Worm (Caenorhabditis elegans) whole organism, mixed stage, embryonic: ENCODE measurements around the gene F31F7.2.

Experiments used
- bed-3 ChIP-seq: fragments of 200-800 bp; sonication (Bioruptor generic); optimal IDR thresholded peaks from 3 replicates; lab custom pipeline; 2018; ENCODE audit warnings: mild to moderate bottlenecking, missing genetic modification characterization, moderate library complexity, missing compliant biosample characterization
- ceh-39 ChIP-seq: fragments of 150-350 bp; optimal IDR thresholded peaks from 2 replicates; lab custom pipeline; 2014; ENCODE audit warnings: missing biosample characterization, missing genetic modification characterization
- ceh-43 ChIP-seq: fragments of 200-800 bp; sonication (Bioruptor generic); optimal IDR thresholded peaks from 2 replicates; lab custom pipeline; 2018; ENCODE audit warnings: mild to moderate bottlenecking, missing genetic modification characterization, moderate library complexity, missing compliant biosample characterization
- ceh-83 ChIP-seq: fragments of 200-800 bp; sonication (Bioruptor generic); optimal IDR thresholded peaks from 2 replicates; lab custom pipeline; 2018; ENCODE audit warnings: mild to moderate bottlenecking, missing genetic modification characterization, missing compliant biosample characterization
- ces-1 ChIP-seq: fragments of 150-350 bp; optimal IDR thresholded peaks from 2 replicates; lab custom pipeline; 2014; ENCODE audit warnings: missing biosample characterization, missing genetic modification reagents, missing genetic modification characterization
- drap-1 ChIP-seq: fragments of 200-800 bp; sonication (Bioruptor generic); optimal IDR thresholded peaks from 3 replicates; lab custom pipeline; 2018; ENCODE audit warnings: mild to moderate bottlenecking, missing genetic modification characterization, missing compliant biosample characterization
- elt-1 ChIP-seq: sonication (generic microtip); optimal IDR thresholded peaks from 2 replicates; lab custom pipeline; 2017; ENCODE audit warnings: missing genetic modification characterization, mild to moderate bottlenecking, missing compliant biosample characterization, antibody characterized with exemption, moderate library complexity, borderline replicate concordance; ENCODE audit not compliant: insufficient read depth
- elt-3 ChIP-seq: fragments of 150-350 bp; optimal IDR thresholded peaks from 2 replicates; lab custom pipeline; 2014; ENCODE audit warnings: missing biosample characterization, missing genetic modification characterization
- ham-2 ChIP-seq: fragments of 200-800 bp; sonication (Bioruptor generic); optimal IDR thresholded peaks from 2 replicates; lab custom pipeline; 2018; ENCODE audit warnings: mild to moderate bottlenecking, missing genetic modification characterization, missing compliant biosample characterization
- hlh-1 ChIP-seq: fragments of 150-350 bp; optimal IDR thresholded peaks from 2 replicates; lab custom pipeline; 2014; ENCODE audit warnings: missing biosample characterization, missing genetic modification reagents, missing genetic modification characterization
- lin-13 ChIP-seq: fragments of 150-350 bp; optimal IDR thresholded peaks from 2 replicates; lab custom pipeline; 2014; ENCODE audit warnings: missing biosample characterization, missing genetic modification characterization
- lin-32 ChIP-seq: fragments of 200-800 bp; sonication (Bioruptor generic); optimal IDR thresholded peaks from 2 replicates; lab custom pipeline; 2018; ENCODE audit warnings: mild to moderate bottlenecking, missing genetic modification characterization, missing compliant biosample characterization
- lsy-2 ChIP-seq: fragments of 150-350 bp; optimal IDR thresholded peaks from 2 replicates; lab custom pipeline; 2014; ENCODE audit warnings: missing biosample characterization, missing genetic modification characterization
- mab-5 ChIP-seq: fragments of 150-350 bp; optimal IDR thresholded peaks from 2 replicates; lab custom pipeline; 2014; ENCODE audit warnings: missing biosample characterization, missing genetic modification characterization
- mep-1 ChIP-seq: fragments of 150-350 bp; optimal IDR thresholded peaks from 2 replicates; lab custom pipeline; 2017; ENCODE audit warnings: missing biosample characterization, missing genetic modification reagents, missing genetic modification characterization, inconsistent platforms
- mls-2 ChIP-seq: sonication (generic microtip); optimal IDR thresholded peaks from 2 replicates; lab custom pipeline; 2016; ENCODE audit warnings: mild to moderate bottlenecking, missing genetic modification characterization, moderate library complexity, missing compliant biosample characterization
- nhr-12 ChIP-seq: fragments of 150-350 bp; optimal IDR thresholded peaks from 2 replicates; lab custom pipeline; 2014; ENCODE audit warnings: missing biosample characterization, missing genetic modification characterization
- nhr-2 ChIP-seq: fragments of 150-350 bp; optimal IDR thresholded peaks from 2 replicates; lab custom pipeline; 2014; ENCODE audit warnings: missing biosample characterization, missing genetic modification characterization
- nhr-237 ChIP-seq: fragments of 150-350 bp; optimal IDR thresholded peaks from 2 replicates; lab custom pipeline; 2014; ENCODE audit warnings: missing biosample characterization, missing genetic modification characterization
- nhr-28 ChIP-seq: fragments of 150-350 bp; optimal IDR thresholded peaks from 2 replicates; lab custom pipeline; 2014; ENCODE audit warnings: missing biosample characterization, missing genetic modification characterization
- nhr-76 ChIP-seq: sonication (generic microtip); optimal IDR thresholded peaks from 2 replicates; lab custom pipeline; 2017; ENCODE audit warnings: missing biosample characterization, missing genetic modification characterization
- pha-4 ChIP-seq: fragments of 150-350 bp; optimal IDR thresholded peaks from 2 replicates; lab custom pipeline; 2018; ENCODE audit warnings: missing biosample characterization, missing genetic modification reagents, missing genetic modification characterization
- sem-2 ChIP-seq: fragments of 200-800 bp; sonication (Bioruptor generic); optimal IDR thresholded peaks from 2 replicates; lab custom pipeline; 2018; ENCODE audit warnings: mild to moderate bottlenecking, missing genetic modification characterization, missing compliant biosample characterization
- snpc-4 ChIP-seq: fragments of 150-350 bp; optimal IDR thresholded peaks from 2 replicates; lab custom pipeline; 2014; ENCODE audit warnings: missing biosample characterization, missing genetic modification characterization
- sptf-1 ChIP-seq: sonication (generic microtip); optimal IDR thresholded peaks from 2 replicates; lab custom pipeline; 2017; ENCODE audit warnings: mild to moderate bottlenecking, missing genetic modification characterization, moderate library complexity, missing compliant biosample characterization
- tbx-8 ChIP-seq: fragments of 200-800 bp; sonication (Bioruptor generic); optimal IDR thresholded peaks from 2 replicates; lab custom pipeline; 2018; ENCODE audit warnings: mild to moderate bottlenecking, missing genetic modification characterization, moderate library complexity, missing compliant biosample characterization
- unc-120 ChIP-seq: sonication (generic microtip); optimal IDR thresholded peaks from 2 replicates; lab custom pipeline; 2017; ENCODE audit warnings: missing genetic modification characterization, missing compliant biosample characterization; ENCODE audit not compliant: poor library complexity, severe bottlenecking
- unc-39 ChIP-seq: fragments of 150-350 bp; optimal IDR thresholded peaks from 2 replicates; lab custom pipeline; 2014; ENCODE audit warnings: missing biosample characterization, missing genetic modification characterization
- unc-62 ChIP-seq: fragments of 150-350 bp; optimal IDR thresholded peaks from 2 replicates; lab custom pipeline; 2014; ENCODE audit warnings: missing biosample characterization, missing genetic modification reagents, missing genetic modification characterization
- zip-8 ChIP-seq: fragments of 150-350 bp; optimal IDR thresholded peaks from 2 replicates; lab custom pipeline; 2014; ENCODE audit warnings: missing biosample characterization, missing genetic modification characterization

F31F7.2 gene

DNA sequence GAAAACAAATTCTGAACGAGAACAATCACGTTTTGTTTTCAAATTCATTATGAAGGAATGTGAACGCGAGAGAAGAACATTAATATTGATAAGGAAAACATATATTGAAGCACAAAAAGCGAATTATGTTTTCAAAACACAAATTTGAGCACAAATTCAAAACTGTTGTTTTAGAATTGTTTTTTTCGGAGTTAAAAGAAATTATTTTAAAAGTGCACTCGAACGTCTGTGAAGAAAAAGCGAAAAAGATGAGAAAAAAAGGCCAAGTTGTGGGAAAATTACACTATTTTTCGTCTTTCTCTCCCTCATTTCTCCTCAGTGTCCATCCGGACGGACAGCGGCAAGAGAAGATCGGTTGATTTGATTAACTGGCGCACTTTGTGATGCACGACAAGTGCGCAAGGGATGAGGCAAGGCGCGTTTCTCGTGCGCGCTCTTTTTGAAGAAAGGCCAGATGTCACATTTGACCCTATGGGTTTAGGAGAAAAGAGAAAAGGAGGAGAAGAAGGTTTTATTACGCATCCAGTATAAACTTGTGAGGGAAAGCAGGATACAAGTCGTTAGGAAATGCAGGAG is 3.3 kb upstream of the F31F7.2 start, which contains the start of gene mrck-1 (continued):
- TF ChIP-seq nhr-28 (tag; lab: Kevin White, UChicago): no peak
- peak; percentile 88 for TF ChIP-seq drap-1 (GFP tag; lab: Kevin White, UChicago)
- TF ChIP-seq unc-62: peak; percentile 96
- TF ChIP-seq lsy-2 (tag; lab: Kevin White, UChicago): peak; percentile 82
- peak; percentile 41 for TF ChIP-seq sem-2 (GFP tag; lab: Kevin White, UChicago)
- peak; percentile 78 for TF ChIP-seq ceh-43 (GFP tag; lab: Kevin White, UChicago)
- peak; percentile 96 for TF ChIP-seq unc-120 (tag; lab: Kevin White, UChicago)

DNA sequence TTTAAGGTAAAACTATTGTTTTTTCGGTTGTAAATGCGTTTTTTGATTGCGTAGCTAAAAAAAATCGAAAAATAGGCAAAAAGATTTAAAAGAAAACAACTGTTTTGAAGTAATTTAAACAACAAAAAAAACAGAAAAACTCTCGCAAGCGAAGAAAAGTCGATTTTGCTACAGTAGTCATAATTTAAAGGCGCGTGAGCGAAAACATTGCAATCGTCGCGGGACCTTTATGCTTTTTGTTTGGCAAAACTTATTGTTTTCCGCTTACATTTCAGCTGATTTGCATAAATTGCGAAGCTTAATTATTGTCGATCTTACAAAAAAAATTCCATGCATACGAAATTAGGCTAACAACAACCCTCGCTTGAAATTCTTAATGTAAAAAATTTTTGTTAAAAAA is 2.7 kb upstream of the F31F7.2 start:
- TF ChIP-seq lsy-2 (tag; lab: Kevin White, UChicago): no peak
- no peak for TF ChIP-seq ham-2 (GFP tag; lab: Kevin White, UChicago)
- no peak for TF ChIP-seq elt-3
- no peak for TF ChIP-seq ceh-83 (GFP tag; lab: Kevin White, UChicago)
- TF ChIP-seq sem-2 (GFP tag; lab: Kevin White, UChicago): no peak
- TF ChIP-seq bed-3 (GFP tag; lab: Kevin White, UChicago): no peak
- no peak for TF ChIP-seq tbx-8
- no peak for TF ChIP-seq snpc-4 (tag; lab: Kevin White, UChicago)
- TF ChIP-seq lin-13: no peak
- TF ChIP-seq zip-8: no peak
- no peak for TF ChIP-seq ceh-39 (tag; lab: Kevin White, UChicago)
- no peak for TF ChIP-seq elt-1 (tag; lab: Kevin White, UChicago)
- TF ChIP-seq mab-5 (tag; lab: Kevin White, UChicago): no peak
- no peak for TF ChIP-seq sptf-1 (tag; lab: Kevin White, UChicago)
- TF ChIP-seq nhr-76 (tag; lab: Kevin White, UChicago): no peak
- TF ChIP-seq, all 35 proteins: peak for 0

DNA sequence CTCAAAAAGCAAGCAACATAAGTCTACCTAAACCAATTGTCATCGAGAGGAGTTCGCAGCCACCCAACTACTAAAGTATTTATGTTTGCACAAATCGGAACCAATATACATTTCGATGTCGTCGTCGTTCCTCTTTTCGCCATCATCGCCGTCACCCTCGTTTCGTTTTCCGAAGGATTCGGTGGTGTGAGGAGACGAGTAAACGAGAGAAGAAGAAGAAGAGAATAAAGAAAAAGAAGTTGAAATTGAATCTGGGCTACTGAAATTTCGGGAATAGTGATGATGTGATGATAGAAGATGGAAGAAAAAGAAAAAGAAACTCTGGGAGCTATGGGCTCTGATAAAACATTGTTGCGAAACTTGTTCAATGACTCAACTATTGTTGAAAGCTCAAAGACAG is 2.1 kb upstream of the F31F7.2 start:
- TF ChIP-seq unc-120 (tag; lab: Kevin White, UChicago) (no peak), nhr-76 (tag; lab: Kevin White, UChicago) (no peak), ces-1 (GFP tag; lab: Kevin White, UChicago) (peak; percentile 70)

DNA sequence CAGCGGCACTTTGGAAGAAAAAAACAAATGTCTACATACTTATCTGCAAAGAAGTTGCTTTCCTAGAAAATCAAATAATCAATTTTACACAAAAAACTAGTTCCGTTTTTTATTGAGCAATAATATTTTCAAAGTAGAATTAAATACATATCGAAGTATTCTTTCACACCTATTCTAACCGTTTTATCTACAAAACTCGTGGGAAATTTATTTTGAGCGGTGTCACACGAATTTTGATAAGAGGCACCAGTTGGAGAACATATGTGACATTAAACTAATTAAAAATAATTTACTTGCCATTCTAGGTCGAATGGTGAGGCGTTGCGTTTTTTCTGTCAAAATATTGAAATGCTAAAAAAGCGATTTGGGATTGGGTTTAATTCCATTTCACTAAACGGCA is 1.7 kb upstream of the F31F7.2 start:
- TF ChIP-seq tbx-8 (no peak), mep-1 (no peak), mls-2 (tag; lab: Kevin White, UChicago) (no peak), sptf-1 (tag; lab: Kevin White, UChicago) (no peak), nhr-237 (no peak), ceh-39 (tag; lab: Kevin White, UChicago) (no peak), nhr-2 (no peak)
- TF ChIP-seq, all 35 proteins: peak for 0

DNA sequence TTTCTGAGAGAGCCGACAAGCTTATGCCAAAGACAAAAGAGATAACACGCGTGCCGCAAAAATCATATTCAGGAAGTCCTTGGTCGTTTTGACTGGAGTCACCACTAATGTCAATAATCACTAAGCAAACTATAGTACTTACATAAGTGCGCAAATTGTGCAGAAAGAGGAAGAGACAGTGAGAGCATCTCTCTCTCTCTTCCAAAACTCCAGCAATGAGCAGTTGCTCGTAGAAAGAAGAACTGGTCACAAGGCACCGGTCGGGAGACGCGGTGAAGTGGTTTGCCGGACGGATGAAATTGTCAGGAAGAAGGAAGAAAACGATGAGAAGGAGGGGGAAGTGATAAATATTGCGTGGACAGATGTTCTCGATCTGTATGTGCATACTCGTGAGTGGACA is 555 bp upstream of the F31F7.2 start:
- TF ChIP-seq nhr-76 (tag; lab: Kevin White, UChicago) (no peak), pha-4 (peak; percentile 4), nhr-237 (peak; percentile 51), ceh-39 (tag; lab: Kevin White, UChicago) (no peak), hlh-1 (peak; percentile 81), unc-120 (tag; lab: Kevin White, UChicago) (peak; percentile 46)

DNA sequence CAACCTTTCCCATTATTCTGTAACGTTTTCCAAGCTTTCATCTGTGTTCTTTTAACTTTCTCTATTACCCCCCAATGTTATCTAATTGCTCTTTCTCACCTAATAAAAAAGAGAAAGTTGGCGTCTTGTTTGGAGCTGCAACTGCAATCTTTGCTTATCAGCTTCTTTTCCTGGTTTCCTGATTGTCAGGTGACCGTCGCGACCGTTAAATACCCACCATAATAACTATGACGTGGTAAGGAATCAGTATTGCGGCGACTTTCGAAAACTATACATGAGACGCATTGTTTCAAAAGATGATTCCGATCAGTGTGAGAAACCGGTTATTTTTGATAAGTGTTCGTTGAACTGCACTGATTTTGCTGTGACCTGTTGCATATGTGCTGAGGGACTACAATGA is 4.6 kb downstream of the F31F7.2 start:
- no peak for TF ChIP-seq hlh-1

DNA sequence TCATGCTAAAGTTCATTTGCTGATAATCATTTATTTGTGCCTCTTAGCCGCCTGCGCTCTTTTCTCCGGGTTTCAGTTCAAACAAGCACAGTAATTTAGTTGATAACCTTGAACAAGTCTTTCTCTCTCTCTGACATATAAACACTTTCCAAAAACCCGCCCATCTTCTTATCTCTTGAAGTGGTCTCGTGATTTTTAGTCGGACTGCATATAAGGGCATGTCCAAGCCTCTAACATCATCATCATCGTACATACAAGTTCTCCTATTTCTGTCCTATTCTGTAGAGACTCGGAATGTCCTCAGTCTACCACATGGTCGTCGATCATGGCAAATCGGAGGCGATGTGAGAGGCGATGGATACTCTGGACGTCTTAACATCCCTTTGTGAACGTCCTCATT is 5.6 kb downstream of the F31F7.2 start, which contains the start of gene F31F7.1:
Gene F31F7.1 (plus strand): TSS at position 235 of the 400 bp plus-strand sequence.
- TF ChIP-seq drap-1 (GFP tag; lab: Kevin White, UChicago): no peak
- TF ChIP-seq nhr-237: no peak
- no peak for TF ChIP-seq tbx-8
- no peak for TF ChIP-seq ces-1 (GFP tag; lab: Kevin White, UChicago)
- TF ChIP-seq unc-39: no peak
- TF ChIP-seq mab-5 (tag; lab: Kevin White, UChicago): no peak
- no peak for TF ChIP-seq nhr-2
- no peak for TF ChIP-seq lin-32 (GFP tag; lab: Kevin White, UChicago)
- no peak for TF ChIP-seq unc-120 (tag; lab: Kevin White, UChicago)
- no peak for TF ChIP-seq nhr-76 (tag; lab: Kevin White, UChicago)
- no peak for TF ChIP-seq mep-1
- TF ChIP-seq nhr-28 (tag; lab: Kevin White, UChicago): no peak
- TF ChIP-seq ceh-83 (GFP tag; lab: Kevin White, UChicago): no peak
- no peak for TF ChIP-seq pha-4
- TF ChIP-seq nhr-12 (tag; lab: Kevin White, UChicago): no peak
